Fruit fly (Drosophila melanogaster) S2 (cell line): ENCODE data around the gene Itpr.

ENCODE experiments used
- CG8478 ChIP-seq: fragments of >200 bp; optimal IDR thresholded peaks from 2 replicates; lab custom pipeline; 2018
- CTCF ChIP-seq, 2 experiments: fragments of >200 bp; optimal IDR thresholded peaks; 2 replicates each; lab custom pipeline; 2018

- TF ChIP-seq CTCF (optimal IDR thresholded peaks at IDR 0.05; lab: Kevin White, UChicago): no peak
- no peak for TF ChIP-seq CG8478 (lab: Kevin White, UChicago)
These were observed 51.7 kb downstream of the Itpr start, which contains the start of the genes CG2931 and Rheb for dm6 chr3R:5568590-5568989.
